Worm (Caenorhabditis elegans): ENCODE data around the gene ZK616.2.

- TF ChIP-seq lin-39 (tag; optimal IDR thresholded peaks at IDR 0.05) (no peak), snpc-4 (tag; optimal IDR thresholded peaks at IDR 0.05) (no peak), sea-2 (GFP tag; optimal IDR thresholded peaks at IDR 0.05) (no peak), nhr-11 (tag; optimal IDR thresholded peaks at IDR 0.05) (no peak), lin-15B (tag; optimal IDR thresholded peaks at IDR 0.05) (no peak), unc-62 (GFP tag; optimal IDR thresholded peaks at IDR 0.05) (no peak), fkh-10 (GFP tag; optimal IDR thresholded peaks at IDR 0.05) (no peak), nfya-1 (tag; optimal IDR thresholded peaks at IDR 0.05; ENCODE audit: insufficient read depth) (no peak), ZK546.5 (tag; optimal IDR thresholded peaks at IDR 0.05) (no peak), unc-39 (tag; optimal IDR thresholded peaks at IDR 0.05) (no peak), pqm-1 (tag; optimal IDR thresholded peaks at IDR 0.05) (no peak), ama-1 (optimal IDR thresholded peaks at IDR 0.05) (no peak), ztf-11 (tag; optimal IDR thresholded peaks at IDR 0.05) (no peak)
Measured at ce11 chrIV:5411641-5412337, 14.2 kb downstream of the ZK616.2 start, which contains the start of gene ZK616.8.

All from whole organism, L3 larva.